Worm (Caenorhabditis elegans): ENCODE measurements around the gene dhs-25.

The dhs-25 gene

ce11 chrX:1517519-1517918 is 31.2 kb downstream of the dhs-25 start:
- TF ChIP-seq unc-120 (tag; optimal IDR thresholded peaks at IDR 0.05; ENCODE audit: poor library complexity, severe bottlenecking) (peak; percentile 4), sptf-1 (tag; optimal IDR thresholded peaks at IDR 0.05) (no peak)

DNA sequence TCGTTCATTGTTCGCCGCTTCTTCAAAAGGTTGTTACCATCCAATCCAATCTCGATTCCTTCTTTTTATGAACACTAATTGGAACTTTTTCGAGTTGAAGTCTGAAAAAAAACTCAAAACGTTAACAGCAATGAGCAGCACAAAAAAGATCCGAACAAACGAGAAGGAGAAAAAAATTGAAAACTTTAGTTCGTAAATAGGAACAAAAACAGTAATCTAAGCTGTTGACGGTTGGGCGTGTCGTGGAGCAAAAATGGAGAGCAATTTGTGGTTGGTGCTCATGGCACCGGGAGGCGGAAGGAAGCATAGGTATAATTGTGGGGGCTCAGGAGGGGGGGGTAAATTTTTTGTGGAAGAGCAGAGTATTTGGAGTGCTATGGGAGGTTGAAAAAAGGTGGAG is 35.1 kb downstream of the dhs-25 start, which contains the start of gene toca-1:
Gene toca-1 (minus strand): TSS at position 101 of the 400 bp plus-strand sequence.
- TF ChIP-seq nhr-2 (tag; optimal IDR thresholded peaks at IDR 0.05) = no peak
- TF ChIP-seq ham-2 (GFP tag; optimal IDR thresholded peaks at IDR 0.05) = no peak
- no peak for TF ChIP-seq unc-62 (GFP tag; optimal IDR thresholded peaks at IDR 0.05)
- TF ChIP-seq snpc-4 (tag; optimal IDR thresholded peaks at IDR 0.05) = no peak
- TF ChIP-seq ceh-39 (tag; optimal IDR thresholded peaks at IDR 0.05) = no peak
- TF ChIP-seq hlh-1 (tag; optimal IDR thresholded peaks at IDR 0.05) = no peak

DNA sequence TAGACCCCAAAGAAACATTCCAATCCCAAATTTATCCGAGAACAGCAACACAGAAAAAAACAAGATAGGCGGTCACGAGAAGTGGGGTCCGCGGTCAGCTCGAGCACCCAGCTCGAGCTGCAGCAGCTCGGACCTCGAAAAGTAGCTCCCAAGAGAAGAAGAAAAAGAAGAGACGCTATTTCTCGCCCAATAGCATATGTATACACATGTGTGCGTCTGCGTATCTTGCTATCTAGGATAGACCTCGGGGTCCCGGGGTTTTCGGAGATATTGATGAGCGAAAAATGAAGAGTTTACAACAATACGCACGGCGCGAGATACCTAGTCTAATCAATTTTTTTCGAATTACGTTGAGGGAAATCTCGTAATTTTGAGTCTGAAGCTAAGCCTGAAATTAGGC is 35.7 kb downstream of the dhs-25 start:
- TF ChIP-seq nhr-2 (tag; optimal IDR thresholded peaks at IDR 0.05) = no peak
- TF ChIP-seq unc-62 (GFP tag; optimal IDR thresholded peaks at IDR 0.05) = peak; percentile 1
- no peak for TF ChIP-seq M03D4.4 (tag; optimal IDR thresholded peaks at IDR 0.05)
- peak; percentile 68 for TF ChIP-seq unc-120 (tag; optimal IDR thresholded peaks at IDR 0.05; ENCODE audit: poor library complexity, severe bottlenecking)
- peak; percentile 2 for TF ChIP-seq sptf-1 (tag; optimal IDR thresholded peaks at IDR 0.05)
- no peak for TF ChIP-seq elt-1 (tag; optimal IDR thresholded peaks at IDR 0.05; ENCODE audit: borderline replicate concordance, insufficient read depth)
- peak; percentile 5 for TF ChIP-seq ces-1 (GFP tag; optimal IDR thresholded peaks at IDR 0.05)
- no peak for TF ChIP-seq lin-32 (GFP tag; optimal IDR thresholded peaks at IDR 0.05)
- TF ChIP-seq ceh-43 (GFP tag; optimal IDR thresholded peaks at IDR 0.05) = no peak
- TF ChIP-seq hlh-1 (tag; optimal IDR thresholded peaks at IDR 0.05) = peak; percentile 71

DNA sequence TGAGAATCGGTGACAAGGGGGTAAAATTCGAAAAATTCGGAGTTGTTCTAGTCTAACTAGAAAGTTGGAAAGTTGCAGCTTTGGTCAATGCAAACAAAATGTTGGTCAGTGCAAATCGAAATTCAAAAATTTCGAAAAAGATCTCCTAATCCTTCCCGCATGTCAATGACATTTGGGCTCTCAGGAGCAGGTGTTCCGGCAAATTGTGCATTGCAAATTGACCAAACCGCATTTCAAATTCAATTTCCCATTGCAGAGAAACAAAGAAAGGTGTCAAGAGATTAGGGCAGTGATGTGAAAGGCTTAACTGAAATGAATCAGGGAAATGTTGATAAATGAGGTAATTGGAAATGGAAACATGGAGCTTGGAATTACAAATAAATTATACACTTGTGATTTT is 36.9 kb downstream of the dhs-25 start:
- TF ChIP-seq nhr-28 (tag; optimal IDR thresholded peaks at IDR 0.05) (no peak), unc-62 (GFP tag; optimal IDR thresholded peaks at IDR 0.05) (no peak), ces-1 (GFP tag; optimal IDR thresholded peaks at IDR 0.05) (peak; percentile 74), nhr-76 (tag; optimal IDR thresholded peaks at IDR 0.05) (no peak), zip-8 (tag; optimal IDR thresholded peaks at IDR 0.05) (no peak), hlh-1 (tag; optimal IDR thresholded peaks at IDR 0.05) (peak; percentile 47)

DNA sequence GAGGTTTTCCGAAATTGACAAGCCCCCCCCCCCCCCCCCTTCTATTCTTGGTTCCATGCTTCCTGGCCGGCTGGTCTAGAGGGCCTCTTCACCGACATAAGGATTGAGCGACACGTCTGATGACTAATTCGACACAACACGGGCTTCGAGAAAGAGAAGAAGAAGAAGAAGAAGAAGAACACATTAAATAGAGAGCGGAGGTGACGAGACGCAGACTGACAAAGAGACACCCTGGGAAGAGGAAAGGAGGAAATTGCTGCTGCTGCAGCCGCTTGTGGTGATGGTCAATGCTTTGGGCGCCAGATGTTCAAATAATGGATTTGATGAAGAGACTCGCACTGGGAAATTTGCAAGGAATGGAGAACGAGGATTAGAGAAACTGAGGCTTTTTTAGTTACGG is 38.2 kb downstream of the dhs-25 start:
- no peak for TF ChIP-seq nhr-28 (tag; optimal IDR thresholded peaks at IDR 0.05)
- TF ChIP-seq unc-120 (tag; optimal IDR thresholded peaks at IDR 0.05; ENCODE audit: poor library complexity, severe bottlenecking) = peak; percentile 78
- TF ChIP-seq ces-1 (GFP tag; optimal IDR thresholded peaks at IDR 0.05) = peak; percentile 77
- peak; percentile 56 for TF ChIP-seq mls-2 (tag; optimal IDR thresholded peaks at IDR 0.05)
- no peak for TF ChIP-seq lin-13 (tag; optimal IDR thresholded peaks at IDR 0.05)
- peak; percentile 61 for TF ChIP-seq cnd-1 (tag; optimal IDR thresholded peaks at IDR 0.05)
- TF ChIP-seq M03D4.4 (tag; optimal IDR thresholded peaks at IDR 0.05) = peak; percentile 13
- TF ChIP-seq elt-1 (tag; optimal IDR thresholded peaks at IDR 0.05; ENCODE audit: borderline replicate concordance, insufficient read depth) = no peak
- peak; percentile 77 for TF ChIP-seq ham-2 (GFP tag; optimal IDR thresholded peaks at IDR 0.05)
- peak; percentile 45 for TF ChIP-seq hlh-1 (tag; optimal IDR thresholded peaks at IDR 0.05)
- TF ChIP-seq lin-32 (GFP tag; optimal IDR thresholded peaks at IDR 0.05) = peak; percentile 77
- TF ChIP-seq unc-62 (GFP tag; optimal IDR thresholded peaks at IDR 0.05) = peak; percentile 74
- peak; percentile 45 for TF ChIP-seq mep-1 (tag; optimal IDR thresholded peaks at IDR 0.05)
- TF ChIP-seq nhr-12 (tag; optimal IDR thresholded peaks at IDR 0.05) = no peak

- no peak for TF ChIP-seq unc-120 (tag; optimal IDR thresholded peaks at IDR 0.05; ENCODE audit: poor library complexity, severe bottlenecking)
- TF ChIP-seq blmp-1 (tag; optimal IDR thresholded peaks at IDR 0.05) = no peak
- TF ChIP-seq bed-3 (GFP tag; optimal IDR thresholded peaks at IDR 0.05) = no peak
Observed at ce11 chrX:1525511-1526172, 39.3 kb downstream of the dhs-25 start.

DNA sequence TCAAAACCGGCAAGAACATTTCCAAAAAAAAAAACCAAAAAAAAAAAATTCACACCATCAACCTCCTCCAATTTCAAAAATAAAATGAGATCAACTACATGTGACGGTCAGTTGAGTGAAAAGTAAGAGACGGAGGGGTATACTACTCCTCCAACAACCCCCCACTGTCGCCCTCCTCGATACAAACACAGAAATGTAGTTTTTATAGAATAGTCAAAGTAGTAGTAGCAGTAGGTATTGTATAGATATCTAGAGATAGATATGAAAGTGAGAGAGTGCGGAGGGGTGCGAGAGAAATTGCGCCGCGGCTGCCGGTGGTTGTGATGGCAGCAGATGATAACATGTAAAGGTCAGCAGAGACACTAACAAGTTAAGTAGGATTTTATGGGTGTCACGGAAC is 41.0 kb downstream of the dhs-25 start:
- TF ChIP-seq lin-32 (GFP tag; optimal IDR thresholded peaks at IDR 0.05) (no peak), elt-1 (tag; optimal IDR thresholded peaks at IDR 0.05; ENCODE audit: borderline replicate concordance, insufficient read depth) (peak; percentile 24), ham-2 (GFP tag; optimal IDR thresholded peaks at IDR 0.05) (peak; percentile 4), zip-8 (tag; optimal IDR thresholded peaks at IDR 0.05) (no peak), ceh-39 (tag; optimal IDR thresholded peaks at IDR 0.05) (no peak), sem-2 (GFP tag; optimal IDR thresholded peaks at IDR 0.05) (no peak)
